Fruit fly (Drosophila melanogaster) whole organism, wandering third instar larva: Measurements from ENCODE around the gene CG8543.
A peak's percentile ranks its signal among the peaks of the same experiment; 100 is the strongest.

ENCODE experiments used
- Abd-B ChIP-seq: fragments of >200 bp; optimal IDR thresholded peaks from 2 replicates; lab custom pipeline; 2017; ENCODE audit warnings: missing biosample characterization, missing genetic modification characterization
- CG32264 ChIP-seq: fragments of 200-800 bp; sonication (Bioruptor generic); optimal IDR thresholded peaks from 2 replicates; lab custom pipeline; 2016; ENCODE audit warnings: missing biosample characterization, missing genetic modification characterization
- CG9705 ChIP-seq: fragments of 200-800 bp; sonication (Bioruptor generic); optimal IDR thresholded peaks from 2 replicates; lab custom pipeline; 2018; ENCODE audit warnings: missing biosample characterization, mild to moderate bottlenecking, missing genetic modification characterization
- CrebA ChIP-seq: fragments of 200-800 bp; sonication (Bioruptor generic); optimal IDR thresholded peaks from 2 replicates; lab custom pipeline; 2016; ENCODE audit warnings: missing biosample characterization, mild to moderate bottlenecking, missing genetic modification characterization, borderline replicate concordance
- Dfd ChIP-seq: fragments of >200 bp; optimal IDR thresholded peaks from 2 replicates; lab custom pipeline; 2017; ENCODE audit warnings: missing biosample characterization, missing genetic modification characterization
- Dif ChIP-seq: fragments of 200-275, 200-300 bp; sonication (Bioruptor generic); optimal IDR thresholded peaks from 2 replicates; lab custom pipeline; 2018; ENCODE audit warnings: missing biosample characterization, missing genetic modification characterization; ENCODE audit not compliant: partially characterized antibody
- GATAd ChIP-seq: sonication (Bioruptor generic); optimal IDR thresholded peaks from 2 replicates; lab custom pipeline; 2016; ENCODE audit warnings: missing biosample characterization, missing genetic modification characterization
- HLH106 ChIP-seq: fragments of 200-800 bp; optimal IDR thresholded peaks from 3 replicates; lab custom pipeline; 2019; ENCODE audit warnings: missing biosample characterization, mild to moderate bottlenecking, missing genetic modification characterization, moderate library complexity
- Hnf4 ChIP-seq: fragments of 200-800 bp; sonication (Bioruptor generic); optimal IDR thresholded peaks from 2 replicates; lab custom pipeline; 2016; ENCODE audit warnings: missing biosample characterization, mild to moderate bottlenecking, missing genetic modification characterization
- Hr78 ChIP-seq: fragments of >200 bp; optimal IDR thresholded peaks from 2 replicates; lab custom pipeline; 2017; ENCODE audit warnings: missing biosample characterization, missing genetic modification characterization
- Hr83 ChIP-seq: fragments of 200-300 bp; sonication (Bioruptor generic); optimal IDR thresholded peaks from 2 replicates; lab custom pipeline; 2016; ENCODE audit warnings: missing biosample characterization, mild to moderate bottlenecking, missing genetic modification characterization, moderate library complexity; ENCODE audit not compliant: poor library complexity, severe bottlenecking
- Jra ChIP-seq: sonication (Bioruptor generic); optimal IDR thresholded peaks from 2 replicates; lab custom pipeline; 2016; ENCODE audit warnings: missing biosample characterization, missing genetic modification characterization
- Mio ChIP-seq: sonication (Bioruptor generic); optimal IDR thresholded peaks from 2 replicates; lab custom pipeline; 2016; ENCODE audit warnings: missing biosample characterization, missing genetic modification characterization
- Myc ChIP-seq: fragments of >200 bp; optimal IDR thresholded peaks from 2 replicates; lab custom pipeline; 2017
- N ChIP-seq: fragments of >200 bp; optimal IDR thresholded peaks from 2 replicates; lab custom pipeline; 2018; ENCODE audit warnings: missing biosample characterization, missing external identifiers, missing genetic modification characterization
- OdsH ChIP-seq: fragments of 200-800 bp; sonication (Bioruptor generic); optimal IDR thresholded peaks from 2 replicates; lab custom pipeline; 2016; ENCODE audit warnings: missing biosample characterization, mild to moderate bottlenecking, missing genetic modification characterization
- Rel ChIP-seq, 2 experiments: fragments of 200-800 bp; sonication (Bioruptor generic) in 1 of 2; optimal IDR thresholded peaks; 2 replicates in 1 of 2; 3 replicates in 1 of 2; lab custom pipeline; 2016 to 2019; ENCODE audit warnings: mild to moderate bottlenecking in 2 of 2, missing biosample characterization in 2 of 2, missing genetic modification characterization in 2 of 2, moderate library complexity in 1 of 2
- Sp1 ChIP-seq: fragments of 200-800 bp; sonication (Bioruptor generic); optimal IDR thresholded peaks from 3 replicates; lab custom pipeline; 2019; ENCODE audit warnings: missing biosample characterization, mild to moderate bottlenecking, missing genetic modification characterization, moderate library complexity
- br ChIP-seq: fragments of 200-800 bp; sonication (Bioruptor generic); optimal IDR thresholded peaks from 2 replicates; lab custom pipeline; 2016; ENCODE audit warnings: missing biosample characterization, missing genetic modification characterization
- brk ChIP-seq: fragments of 200-800 bp; sonication (Bioruptor generic); optimal IDR thresholded peaks from 2 replicates; lab custom pipeline; 2016; ENCODE audit warnings: missing biosample characterization, mild to moderate bottlenecking, missing genetic modification characterization
- dl ChIP-seq, 2 experiments: fragments of 175-275, 200-275 bp in 1 of 2; fragments of 200-275 bp in 1 of 2; sonication (Bioruptor generic); optimal IDR thresholded peaks; lab custom pipeline; 2018; ENCODE audit warnings: mild to moderate bottlenecking in 2 of 2, missing biosample characterization in 2 of 2, missing genetic modification characterization in 2 of 2, moderate library complexity in 2 of 2; ENCODE audit not compliant: partially characterized antibody in 2 of 2, insufficient read depth in 1 of 2
- dmrt93B ChIP-seq: fragments of 200-800 bp; sonication (Bioruptor generic); optimal IDR thresholded peaks from 2 replicates; lab custom pipeline; 2018; ENCODE audit warnings: missing biosample characterization, mild to moderate bottlenecking, missing genetic modification characterization
- dsf ChIP-seq: sonication (Bioruptor generic); optimal IDR thresholded peaks from 2 replicates; lab custom pipeline; 2016; ENCODE audit warnings: missing biosample characterization, missing genetic modification characterization, borderline replicate concordance
- ey ChIP-seq: fragments of 200-800 bp; sonication (Bioruptor generic); optimal IDR thresholded peaks from 2 replicates; lab custom pipeline; 2016; ENCODE audit warnings: missing biosample characterization, missing genetic modification characterization
- foxo ChIP-seq, 2 experiments: fragments of 200-800 bp; sonication (Bioruptor generic); optimal IDR thresholded peaks; 2 replicates in 1 of 2; 3 replicates in 1 of 2; lab custom pipeline; 2016 to 2017; ENCODE audit warnings: missing biosample characterization in 2 of 2, missing genetic modification characterization in 2 of 2
- fru ChIP-seq: fragments of 200-800 bp; sonication (Bioruptor generic); optimal IDR thresholded peaks from 3 replicates; lab custom pipeline; 2016; ENCODE audit warnings: missing biosample characterization, mild to moderate bottlenecking, missing genetic modification characterization
- h ChIP-seq: fragments of 200-800 bp; sonication (Bioruptor generic); optimal IDR thresholded peaks from 3 replicates; lab custom pipeline; 2016; ENCODE audit warnings: missing biosample characterization, mild to moderate bottlenecking, missing genetic modification characterization
- jim ChIP-seq: fragments of 175-275, 200-325 bp; sonication (Bioruptor generic); optimal IDR thresholded peaks from 2 replicates; lab custom pipeline; 2016; ENCODE audit warnings: missing biosample characterization, mild to moderate bottlenecking, missing genetic modification characterization
- pan ChIP-seq: fragments of >200 bp; optimal IDR thresholded peaks from 2 replicates; lab custom pipeline; 2017
- psq ChIP-seq: fragments of 200-800 bp; sonication (Bioruptor generic); optimal IDR thresholded peaks from 3 replicates; lab custom pipeline; 2017; ENCODE audit warnings: missing biosample characterization, mild to moderate bottlenecking, missing genetic modification characterization, moderate library complexity
- rgr ChIP-seq: fragments of 200-800 bp; sonication (Bioruptor generic); optimal IDR thresholded peaks from 3 replicates; lab custom pipeline; 2016; ENCODE audit warnings: missing biosample characterization, mild to moderate bottlenecking, missing genetic modification characterization
- sage ChIP-seq: fragments of 200-800 bp; sonication (Bioruptor generic); optimal IDR thresholded peaks from 2 replicates; lab custom pipeline; 2016; ENCODE audit warnings: missing biosample characterization, mild to moderate bottlenecking, missing genetic modification characterization
- sv ChIP-seq: fragments of 200-800 bp; sonication (Bioruptor generic); optimal IDR thresholded peaks from 3 replicates; lab custom pipeline; 2016; ENCODE audit warnings: missing biosample characterization, missing genetic modification characterization
- tai ChIP-seq: sonication (Bioruptor generic); optimal IDR thresholded peaks from 2 replicates; lab custom pipeline; 2016; ENCODE audit warnings: missing biosample characterization, missing genetic modification characterization
- usp ChIP-seq: fragments of >200 bp; optimal IDR thresholded peaks from 2 replicates; lab custom pipeline; 2017; ENCODE audit warnings: missing biosample characterization, missing genetic modification characterization
- woc ChIP-seq: sonication (Bioruptor generic); optimal IDR thresholded peaks from 2 replicates; lab custom pipeline; 2016; ENCODE audit warnings: missing biosample characterization, mild to moderate bottlenecking, missing genetic modification characterization

The CG8543 gene

DNA sequence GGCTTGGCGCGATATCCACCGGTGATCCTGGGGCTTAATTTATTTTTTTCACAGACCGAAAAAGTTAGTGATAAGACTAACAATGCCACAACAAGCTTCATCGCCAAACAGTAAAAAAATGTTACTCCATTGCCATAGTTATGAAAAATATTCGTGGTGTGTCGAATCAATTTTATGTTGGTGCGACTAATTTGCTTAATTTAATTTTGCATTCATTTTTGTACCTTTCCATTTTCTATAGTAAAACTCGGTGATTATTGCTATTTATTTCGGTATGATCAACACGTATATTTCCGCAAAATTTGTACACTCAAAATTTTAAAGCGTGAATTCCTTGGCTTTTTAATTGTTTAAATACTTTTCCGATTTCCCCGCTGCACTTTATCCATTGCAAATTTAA lies 29.5 kb downstream of the CG8543 start, which contains the start of gene sphinx2:
Gene sphinx2, minus strand, starts transcription at position 101 of the 400 bp plus-strand sequence.
- no peak for TF ChIP-seq psq (GFP tag; lab: Kevin White, UChicago)
- no peak for TF ChIP-seq tai
- no peak for TF ChIP-seq br (GFP tag; lab: Kevin White, UChicago)
- TF ChIP-seq brk = no peak
- TF ChIP-seq Hr83 (GFP tag; lab: Kevin White, UChicago) = no peak
- no peak for TF ChIP-seq GATAd
- no peak for TF ChIP-seq sv (GFP tag; lab: Kevin White, UChicago)
- no peak for TF ChIP-seq usp
- no peak for TF ChIP-seq dmrt93B (GFP tag; lab: Kevin White, UChicago)
- no peak for TF ChIP-seq Myc (lab: Kevin White, UChicago)
- TF ChIP-seq Mio (GFP tag; lab: Kevin White, UChicago) = no peak
- TF ChIP-seq Rel (GFP tag; optimal IDR thresholded peaks at IDR 0.05; lab: Kevin White, UChicago) = no peak
- TF ChIP-seq Rel (tag; optimal IDR thresholded peaks at IDR 0.05; lab: Kevin White, UChicago) = no peak
- no peak for TF ChIP-seq ey (GFP tag; lab: Kevin White, UChicago)
- no peak for TF ChIP-seq Sp1
- no peak for TF ChIP-seq Hnf4 (GFP tag; lab: Kevin White, UChicago)
- no peak for TF ChIP-seq fru (GFP tag; lab: Kevin White, UChicago)
- TF ChIP-seq h (GFP tag; lab: Kevin White, UChicago) = no peak
- no peak for TF ChIP-seq pan

DNA sequence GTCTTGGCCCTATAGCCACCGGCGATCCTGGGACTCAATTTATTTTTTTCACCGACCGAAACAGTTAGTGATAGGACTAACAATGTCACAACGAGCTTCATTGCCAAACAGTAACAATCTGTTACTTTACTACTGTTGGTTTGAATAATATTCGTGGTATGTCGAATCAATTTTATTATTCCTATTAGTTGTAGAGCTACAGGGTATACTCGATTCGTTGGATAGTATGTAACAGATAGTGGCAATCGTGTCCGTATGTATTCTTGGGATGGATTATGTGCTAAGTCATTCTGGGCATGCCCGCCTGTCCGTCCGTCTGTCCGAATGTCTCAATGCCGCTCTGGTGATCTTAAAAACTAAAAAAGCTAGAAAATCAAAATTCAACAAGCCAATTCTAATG lies 30.8 kb downstream of the CG8543 start, which contains the start of gene sphinx1:
Gene sphinx1, minus strand, starts transcription at position 101 of the 400 bp plus-strand sequence.
- no peak for TF ChIP-seq rgr (GFP tag; lab: Kevin White, UChicago)

DNA sequence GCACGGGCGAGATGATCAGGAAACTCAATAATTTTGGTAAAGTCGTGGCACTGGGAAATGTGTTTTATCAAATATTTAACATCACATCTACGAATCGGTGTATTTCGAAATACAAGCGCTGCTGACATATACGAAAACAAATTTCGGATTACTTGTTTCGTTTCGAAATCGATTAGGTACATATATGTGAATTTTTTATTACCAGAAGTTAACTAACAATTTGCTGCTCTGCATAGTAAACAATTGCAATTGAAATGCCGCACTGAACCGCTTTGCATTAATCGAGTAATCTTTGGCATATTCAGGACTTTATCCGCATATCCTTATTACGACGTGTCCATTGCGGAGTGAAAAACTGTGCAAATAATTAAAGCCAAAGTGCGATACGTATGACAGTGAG lies 32.7 kb downstream of the CG8543 start, which contains the start of gene CG14835:
Gene CG14835, minus strand, starts transcription at position 101 of the 400 bp plus-strand sequence.
- TF ChIP-seq Abd-B (GFP tag; lab: Kevin White, UChicago) (no peak), Dif (no peak), CG9705 (GFP tag; lab: Kevin White, UChicago) (no peak), Dfd (GFP tag; lab: Kevin White, UChicago) (no peak), sage (GFP tag; lab: Kevin White, UChicago) (no peak), N (GFP tag; lab: Kevin White, UChicago) (no peak), CrebA (GFP tag; lab: Kevin White, UChicago) (no peak), CG32264 (GFP tag; lab: Kevin White, UChicago) (no peak), GATAd (no peak), usp (no peak), OdsH (GFP tag; lab: Kevin White, UChicago) (no peak), Hr78 (GFP tag; lab: Kevin White, UChicago) (no peak), HLH106 (no peak), rgr (GFP tag; lab: Kevin White, UChicago) (no peak), jim (no peak), Jra (GFP tag; lab: Kevin White, UChicago) (no peak), br (GFP tag; lab: Kevin White, UChicago) (no peak), pan (no peak)

dm6 chr3L:7434715-7435653 lies 35.1 kb downstream of the CG8543 start, which contains the start of gene Rac2:
TSS of gene Rac2 (minus strand) at chr3L:7435190.
- TF ChIP-seq jim (no peak), OdsH (GFP tag; lab: Kevin White, UChicago) (peak; percentile 37), ey (GFP tag; lab: Kevin White, UChicago) (peak; percentile 50), Hr83 (GFP tag; lab: Kevin White, UChicago) (no peak), Mio (GFP tag; lab: Kevin White, UChicago) (no peak), usp (no peak), woc (GFP tag; lab: Kevin White, UChicago) (peak; percentile 41), sv (GFP tag; lab: Kevin White, UChicago) (no peak), Myc (lab: Kevin White, UChicago) (no peak), Abd-B (GFP tag; lab: Kevin White, UChicago) (no peak), rgr (GFP tag; lab: Kevin White, UChicago) (peak; percentile 51), N (GFP tag; lab: Kevin White, UChicago) (no peak), h (GFP tag; lab: Kevin White, UChicago) (peak; percentile 65), Hr78 (GFP tag; lab: Kevin White, UChicago) (no peak), psq (GFP tag; lab: Kevin White, UChicago) (peak; percentile 30), Dif (peak; percentile 94), sage (GFP tag; lab: Kevin White, UChicago) (no peak), tai (peak; percentile 58), dsf (GFP tag; lab: Kevin White, UChicago) (no peak), fru (GFP tag; lab: Kevin White, UChicago) (peak; percentile 61), dl (GFP tag; optimal IDR thresholded peaks at IDR 0.05; lab: Kevin White, UChicago; ENCODE audit: insufficient read depth in 1 of 2, partially characterized antibody in 2 of 2) (peak; percentile 75 to 87), Dfd (GFP tag; lab: Kevin White, UChicago) (no peak), HLH106 (peak; percentile 60), CG9705 (GFP tag; lab: Kevin White, UChicago) (no peak), dmrt93B (GFP tag; lab: Kevin White, UChicago) (peak; percentile 21), brk (no peak), Jra (GFP tag; lab: Kevin White, UChicago) (peak; percentile 99), Rel (GFP tag; optimal IDR thresholded peaks at IDR 0.05; lab: Kevin White, UChicago) (no peak), Rel (tag; optimal IDR thresholded peaks at IDR 0.05; lab: Kevin White, UChicago) (peak; percentile 42), br (GFP tag; lab: Kevin White, UChicago) (peak; percentile 37), foxo (GFP tag; optimal IDR thresholded peaks at IDR 0.05; lab: Kevin White, UChicago) (peak in 1 of 2 experiments; percentile 34), CrebA (GFP tag; lab: Kevin White, UChicago) (no peak), pan (no peak)
